Fruit fly (Drosophila melanogaster): ENCODE data around the gene CG11927.

The CG11927 gene

DNA sequence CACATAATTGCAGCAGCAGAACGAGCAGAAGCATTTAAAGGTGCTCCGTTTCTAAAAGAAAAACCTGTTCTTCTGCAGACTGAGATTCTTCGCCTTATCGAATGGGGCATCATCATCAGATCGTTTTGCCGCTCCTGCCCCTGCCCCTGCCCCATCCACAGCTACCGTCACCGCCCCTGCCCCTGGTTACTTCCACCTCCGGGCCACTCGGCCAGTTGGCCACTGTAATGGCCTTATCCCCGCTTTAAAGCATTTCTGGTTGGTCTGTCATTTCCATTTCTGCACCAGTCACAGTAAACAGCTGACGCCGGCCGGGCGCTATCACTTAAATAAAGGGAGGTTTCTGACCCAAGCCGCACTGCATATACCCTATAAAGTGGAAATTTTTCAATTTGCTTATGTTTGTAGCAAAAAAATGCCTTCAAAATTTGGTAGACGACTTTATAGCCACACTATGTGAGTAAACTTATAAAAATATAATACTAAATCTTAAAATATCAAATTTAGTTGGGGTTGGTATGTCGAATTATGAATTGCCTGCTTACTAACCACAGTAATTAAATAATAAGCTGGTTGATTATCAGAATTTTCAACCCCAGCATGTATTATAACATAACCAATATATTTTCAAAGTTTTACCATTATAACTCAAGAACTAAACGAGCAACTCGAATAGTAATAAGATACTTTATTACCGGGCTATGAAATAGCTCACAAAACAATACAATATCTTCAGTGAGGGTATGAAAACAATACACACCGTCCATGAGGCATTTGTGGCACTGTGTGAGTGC lies 36.7 kb upstream of the CG11927 start (continued):
- TF ChIP-seq CG30431 (GFP tag; optimal IDR thresholded peaks at IDR 0.05): peak; percentile 53
- no peak for TF ChIP-seq CG18764 (GFP tag; optimal IDR thresholded peaks at IDR 0.05)
- no peak for TF ChIP-seq NFAT (GFP tag; IDR thresholded peaks at IDR 0.05)
- no peak for TF ChIP-seq Adf1 (GFP tag; IDR thresholded peaks at IDR 0.05)
- TF ChIP-seq Atf-2 (GFP tag; optimal IDR thresholded peaks at IDR 0.05): peak; percentile 2
- peak; percentile 80 for TF ChIP-seq tio (GFP tag; optimal IDR thresholded peaks at IDR 0.05)
- TF ChIP-seq CG16863 (GFP tag; optimal IDR thresholded peaks at IDR 0.05): peak; percentile 42
- no peak for TF ChIP-seq CG14441 (GFP tag; IDR thresholded peaks at IDR 0.05)
- TF ChIP-seq pan (optimal IDR thresholded peaks at IDR 0.05): peak in 1 of 2 experiments; percentile 27
- peak in 1 of 2 experiments; percentile 23 for TF ChIP-seq pan (GFP tag; optimal IDR thresholded peaks at IDR 0.05 in 1 of 2, IDR thresholded peaks at IDR 0.05 in 1 of 2)
- no peak for TF ChIP-seq wdn (GFP tag; IDR thresholded peaks at IDR 0.05)
- no peak for TF ChIP-seq Antp (GFP tag; optimal IDR thresholded peaks at IDR 0.05)
- TF ChIP-seq Lpt (GFP tag; optimal IDR thresholded peaks at IDR 0.05): no peak
- TF ChIP-seq az2 (GFP tag; optimal IDR thresholded peaks at IDR 0.05): peak; percentile 76
- peak; percentile 62 for TF ChIP-seq Xbp1 (GFP tag; optimal IDR thresholded peaks at IDR 0.05)
- TF ChIP-seq psq (GFP tag; optimal IDR thresholded peaks at IDR 0.05): peak; percentile 30
- TF ChIP-seq wek (GFP tag; optimal IDR thresholded peaks at IDR 0.05): no peak
- no peak for TF ChIP-seq bowl (GFP tag; IDR thresholded peaks at IDR 0.05)
- TF ChIP-seq CkIIα-i1 (GFP tag; IDR thresholded peaks at IDR 0.05): no peak
- TF ChIP-seq Fer2 (tag; optimal IDR thresholded peaks at IDR 0.05): peak; percentile 47
- TF ChIP-seq vfl (GFP tag; optimal IDR thresholded peaks at IDR 0.05): no peak
- TF ChIP-seq CHES-1-like (GFP tag; optimal IDR thresholded peaks at IDR 0.05): peak; percentile 15
- TF ChIP-seq Ssrp (tag; optimal IDR thresholded peaks at IDR 0.05): peak; percentile 67
- TF ChIP-seq sisA (GFP tag; IDR thresholded peaks at IDR 0.05): peak; percentile 52
- no peak for TF ChIP-seq CG10366 (GFP tag; IDR thresholded peaks at IDR 0.05)
- TF ChIP-seq twi (tag; optimal IDR thresholded peaks at IDR 0.05): peak; percentile 46
- peak; percentile 89 for TF ChIP-seq CG17361 (GFP tag; IDR thresholded peaks at IDR 0.05)
- TF ChIP-seq CG2712 (tag; optimal IDR thresholded peaks at IDR 0.05): peak; percentile 65
- peak; percentile 67 for TF ChIP-seq CG1233 (GFP tag; optimal IDR thresholded peaks at IDR 0.05)
- TF ChIP-seq Asciz (GFP tag; optimal IDR thresholded peaks at IDR 0.05): peak; percentile 64
- no peak for TF ChIP-seq CG10565 (GFP tag; optimal IDR thresholded peaks at IDR 0.05)
- TF ChIP-seq inv (GFP tag; IDR thresholded peaks at IDR 0.05; ENCODE audit: partially characterized antibody): no peak
- TF ChIP-seq CG14014 (GFP tag; IDR thresholded peaks at IDR 0.05): no peak
- peak; percentile 59 for TF ChIP-seq fd96Cb (tag; optimal IDR thresholded peaks at IDR 0.05)
- no peak for TF ChIP-seq knrl (GFP tag; IDR thresholded peaks at IDR 0.05; ENCODE audit: partially characterized antibody)
- no peak for TF ChIP-seq D (optimal IDR thresholded peaks at IDR 0.05)
- peak; percentile 59 for TF ChIP-seq D (GFP tag; optimal IDR thresholded peaks at IDR 0.05)
- TF ChIP-seq CG33557 (GFP tag; optimal IDR thresholded peaks at IDR 0.05): peak; percentile 65
- peak; percentile 56 for TF ChIP-seq HHEX (GFP tag; optimal IDR thresholded peaks at IDR 0.05)
- no peak for TF ChIP-seq en (GFP tag; optimal IDR thresholded peaks at IDR 0.05)
- TF ChIP-seq CG34376 (GFP tag; optimal IDR thresholded peaks at IDR 0.05): no peak
- peak; percentile 19 for TF ChIP-seq Dip3 (GFP tag; optimal IDR thresholded peaks at IDR 0.05)
- TF ChIP-seq CG15073 (GFP tag; optimal IDR thresholded peaks at IDR 0.05): no peak
- no peak for TF ChIP-seq peb (GFP tag; IDR thresholded peaks at IDR 0.05)
- no peak for TF ChIP-seq danr (GFP tag; IDR thresholded peaks at IDR 0.05)
- TF ChIP-seq CG8089 (GFP tag; optimal IDR thresholded peaks at IDR 0.05): no peak
- TF ChIP-seq CoRest (tag; optimal IDR thresholded peaks at IDR 0.05): peak; percentile 87
- peak; percentile 24 for TF ChIP-seq tx (GFP tag; optimal IDR thresholded peaks at IDR 0.05)
- TF ChIP-seq CG1602 (GFP tag; optimal IDR thresholded peaks at IDR 0.05): peak; percentile 67
- no peak for TF ChIP-seq gce (GFP tag; IDR thresholded peaks at IDR 0.05)
- no peak for TF ChIP-seq sim (GFP tag; IDR thresholded peaks at IDR 0.05)
